Fruit fly (Drosophila melanogaster) S2 (cell line): ENCODE results near the gene CG5810.

ENCODE experiments used
- CG8478 ChIP-seq: fragments of >200 bp; optimal IDR thresholded peaks from 2 replicates; lab custom pipeline; 2018
- CTCF ChIP-seq, 2 experiments: fragments of >200 bp; optimal IDR thresholded peaks; 2 replicates each; lab custom pipeline; 2018

DNA sequence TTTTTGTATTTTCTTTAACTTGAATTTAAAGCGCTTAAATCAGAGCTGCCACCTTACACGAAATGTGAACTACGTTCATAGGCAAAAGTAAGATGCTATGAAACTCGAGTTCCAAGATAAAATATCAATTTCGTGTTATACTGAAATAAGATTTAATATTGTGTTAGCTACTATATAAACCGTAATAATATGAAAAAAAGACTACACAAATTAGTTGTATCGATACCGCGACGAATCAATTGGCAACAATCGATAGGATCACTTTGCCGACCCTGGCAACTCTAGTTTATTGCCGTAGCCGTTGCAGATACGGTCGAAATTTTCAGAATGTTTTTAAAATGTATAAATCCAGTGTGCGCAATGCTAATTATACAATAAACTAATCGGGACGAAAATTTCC is 23.1 kb upstream of the CG5810 start, which contains the start of gene SNF4Agamma:
- TF ChIP-seq CTCF (optimal IDR thresholded peaks at IDR 0.05; lab: Kevin White, UChicago) (no peak), CG8478 (no peak)
